Worm (Caenorhabditis elegans) whole organism, L1 larva: ENCODE results near the gene rab-18.

ENCODE experiments used
- C04F5.9 ChIP-seq: sonication (generic microtip); optimal IDR thresholded peaks from 2 replicates; lab custom pipeline; 2016; ENCODE audit warnings: missing genetic modification characterization, missing compliant biosample characterization
- ama-1 ChIP-seq: fragments of 150-350 bp; optimal IDR thresholded peaks from 2 replicates; lab custom pipeline; 2014
- efl-1 ChIP-seq, 4 experiments: fragments of 150-350 bp; optimal IDR thresholded peaks in 3 of 4; peaks in 1 of 4; 1 replicate in 1 of 4; 2 replicates in 3 of 4; lab custom pipeline; 2014; ENCODE audit warnings: missing biosample characterization in 2 of 4, missing genetic modification characterization in 2 of 4, missing genetic modification reagents in 2 of 4
- elt-3 ChIP-seq, 6 experiments: fragments of 150-350 bp in 1 of 6; sonication (generic microtip); optimal IDR thresholded peaks; 2 replicates each; lab custom pipeline; 2017 to 2018; ENCODE audit warnings: missing biosample characterization in 6 of 6, missing genetic modification characterization in 6 of 6, inconsistent platforms in 1 of 6

ce11 chrIII:1030965-1031364, 49.6 kb downstream of the rab-18 start, which contains the start of the genes clc-26 and E_BE45912.2:
- TF ChIP-seq ama-1 (lab: Kevin White, UChicago) (no peak), C04F5.9 (no peak), efl-1 (optimal IDR thresholded peaks at IDR 0.05; lab: Kevin White, UChicago) (no peak), efl-1 (GFP tag; optimal IDR thresholded peaks at IDR 0.05 in 1 of 2; lab: Kevin White, UChicago) (no peak), elt-3 (tag; optimal IDR thresholded peaks at IDR 0.05; lab: Kevin White, UChicago) (no peak)
